Fruit fly (Drosophila melanogaster): Measurements from ENCODE around the gene hoe2.

The hoe2 gene

DNA sequence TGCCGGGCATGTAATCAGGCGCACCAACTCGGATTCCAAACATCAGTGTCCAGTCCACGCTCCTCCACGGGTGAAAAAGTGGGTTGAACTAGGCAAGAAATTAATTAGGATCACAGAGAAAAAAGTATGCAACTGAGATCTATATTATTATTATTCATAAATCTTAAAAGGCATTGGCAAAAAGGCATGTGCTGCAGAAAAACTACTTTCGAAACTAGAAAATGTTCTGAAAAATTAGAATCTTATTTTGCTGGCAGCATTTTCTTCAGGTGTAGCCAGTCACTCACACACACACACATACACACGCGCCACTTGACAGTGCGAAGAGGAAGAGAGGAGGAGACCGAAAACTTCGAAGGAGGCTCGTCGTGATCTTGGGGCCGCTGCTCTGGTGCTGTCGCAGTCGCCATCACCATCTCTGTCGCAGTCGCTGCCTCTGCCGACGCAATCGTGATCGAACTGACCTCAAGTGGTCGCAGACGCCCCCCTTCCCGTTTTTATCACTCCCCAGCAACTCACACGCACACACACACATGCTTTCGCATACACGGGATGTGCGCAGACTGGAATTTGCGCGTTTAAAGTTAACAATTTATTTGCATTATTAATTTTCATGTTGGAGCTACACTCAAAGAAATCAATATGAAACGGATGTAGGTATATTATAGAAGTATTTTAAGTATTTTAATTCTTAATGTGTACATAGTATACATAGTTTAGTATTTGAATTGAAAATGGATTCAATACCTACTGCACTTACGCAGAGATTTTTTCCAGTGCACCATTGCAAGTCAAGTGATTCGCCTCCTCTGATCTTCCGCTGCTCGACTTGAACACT is 48.6 kb downstream of the hoe2 start (continued):
- peak; percentile 4 for TF ChIP-seq HHEX (GFP tag; optimal IDR thresholded peaks at IDR 0.05)
- no peak for TF ChIP-seq pan (optimal IDR thresholded peaks at IDR 0.05)
- TF ChIP-seq pan (GFP tag; optimal IDR thresholded peaks at IDR 0.05 in 1 of 2, IDR thresholded peaks at IDR 0.05 in 1 of 2): peak in 1 of 2 experiments; percentile 85
- TF ChIP-seq lbe (GFP tag; optimal IDR thresholded peaks at IDR 0.05): peak; percentile 87
- peak; percentile 1 for TF ChIP-seq CG6813 (GFP tag; optimal IDR thresholded peaks at IDR 0.05)
- peak; percentile 59 for TF ChIP-seq CG4730 (GFP tag; IDR thresholded peaks at IDR 0.05)
- peak; percentile 15 for TF ChIP-seq CG10267 (tag; optimal IDR thresholded peaks at IDR 0.05)
- no peak for TF ChIP-seq CG2116 (GFP tag; optimal IDR thresholded peaks at IDR 0.05)
- peak; percentile 67 for TF ChIP-seq E2f1 (GFP tag; IDR thresholded peaks at IDR 0.05)
- no peak for TF ChIP-seq Tbp (GFP tag; optimal IDR thresholded peaks at IDR 0.05)
- peak; percentile 77 for TF ChIP-seq cwo (GFP tag; optimal IDR thresholded peaks at IDR 0.05)
- no peak for TF ChIP-seq Bgb (GFP tag; IDR thresholded peaks at IDR 0.05; ENCODE audit: partially characterized antibody)
- TF ChIP-seq CG14667 (GFP tag; IDR thresholded peaks at IDR 0.05): peak; percentile 63
- no peak for TF ChIP-seq sqz (GFP tag; optimal IDR thresholded peaks at IDR 0.05)
- peak; percentile 1 for TF ChIP-seq slou (GFP tag; optimal IDR thresholded peaks at IDR 0.05)
- TF ChIP-seq Usf (GFP tag; optimal IDR thresholded peaks at IDR 0.05): peak; percentile 21
- TF ChIP-seq CG9817 (tag; optimal IDR thresholded peaks at IDR 0.05): peak; percentile 55
- peak; percentile 24 for TF ChIP-seq CG30431 (GFP tag; optimal IDR thresholded peaks at IDR 0.05)
- TF ChIP-seq CG11247 (GFP tag; IDR thresholded peaks at IDR 0.05): peak; percentile 63
- no peak for TF ChIP-seq CG10462 (GFP tag; optimal IDR thresholded peaks at IDR 0.05)
- peak; percentile 56 for TF ChIP-seq CG3847 (GFP tag; IDR thresholded peaks at IDR 0.05)
- no peak for TF ChIP-seq disco-r (GFP tag; optimal IDR thresholded peaks at IDR 0.05)
- TF ChIP-seq crp (GFP tag; optimal IDR thresholded peaks at IDR 0.05): no peak
- TF ChIP-seq CG14014 (GFP tag; IDR thresholded peaks at IDR 0.05): peak; percentile 56
- TF ChIP-seq H15 (GFP tag; IDR thresholded peaks at IDR 0.05): peak; percentile 74; the same call in 2 of the 3 replicates
- TF ChIP-seq CG8388 (GFP tag; optimal IDR thresholded peaks at IDR 0.05): peak; percentile 50
- TF ChIP-seq CG2120 (GFP tag; optimal IDR thresholded peaks at IDR 0.05): peak; percentile 48
- TF ChIP-seq nom (GFP tag; optimal IDR thresholded peaks at IDR 0.05): peak; percentile 90
- 0 out of 3 replicates have a peak, but pooled peaks have one; percentile 34 for TF ChIP-seq CG3726 (GFP tag; IDR thresholded peaks at IDR 0.05)
- no peak for TF ChIP-seq Deaf1 (tag; optimal IDR thresholded peaks at IDR 0.05)
- 0 out of 2 replicates have a peak, but pooled peaks have one; percentile 9 for TF ChIP-seq MBD-R2 (GFP tag; IDR thresholded peaks at IDR 0.05)
- peak; percentile 57 for TF ChIP-seq CG10147 (GFP tag; optimal IDR thresholded peaks at IDR 0.05)
- TF ChIP-seq bigmax (GFP tag; optimal IDR thresholded peaks at IDR 0.05): no peak
- TF ChIP-seq CG8290 (GFP tag; optimal IDR thresholded peaks at IDR 0.05): no peak
- TF ChIP-seq CG8290 (tag; optimal IDR thresholded peaks at IDR 0.05): peak in 1 of 2 experiments; percentile 72
- TF ChIP-seq CG12236 (GFP tag; optimal IDR thresholded peaks at IDR 0.05): no peak
- peak; percentile 41; the same call in 1 of the 3 replicates for TF ChIP-seq gce (GFP tag; IDR thresholded peaks at IDR 0.05)
- peak; percentile 8 for TF ChIP-seq scrt (GFP tag; optimal IDR thresholded peaks at IDR 0.05)
- TF ChIP-seq stc (GFP tag; IDR thresholded peaks at IDR 0.05): peak; percentile 80
- TF ChIP-seq CG11560 (tag; IDR thresholded peaks at IDR 0.05): 0 out of 3 replicates have a peak, but pooled peaks have one; percentile 37
- peak; percentile 50; the same call in 1 of the 2 replicates for TF ChIP-seq sens-2 (GFP tag; IDR thresholded peaks at IDR 0.05)
- no peak for TF ChIP-seq Hand (GFP tag; optimal IDR thresholded peaks at IDR 0.05)
- TF ChIP-seq CG5180 (GFP tag; optimal IDR thresholded peaks at IDR 0.05): peak; percentile 10
- TF ChIP-seq tgo (GFP tag; IDR thresholded peaks at IDR 0.05): peak; percentile 70; the same call in 2 of the 3 replicates
- TF ChIP-seq cg (GFP tag; optimal IDR thresholded peaks at IDR 0.05): peak; percentile 65
- TF ChIP-seq ttk (GFP tag; IDR thresholded peaks at IDR 0.05): peak; percentile 57
- no peak for TF ChIP-seq pho (GFP tag; optimal IDR thresholded peaks at IDR 0.05)
- TF ChIP-seq Drgx (GFP tag; IDR thresholded peaks at IDR 0.05): peak; percentile 94
- peak; percentile 29 for TF ChIP-seq CG9727 (GFP tag; optimal IDR thresholded peaks at IDR 0.05)

Data from whole organism, embryonic.